Worm (Caenorhabditis elegans) whole organism, early embryonic: ENCODE measurements around the gene ZK896.4.

ENCODE experiments used
- ceh-36 ChIP-seq: sonication (generic microtip); optimal IDR thresholded peaks from 2 replicates; lab custom pipeline; 2016; ENCODE audit warnings: missing genetic modification characterization, inconsistent platforms, missing compliant biosample characterization
- ets-7 ChIP-seq: sonication (generic microtip); optimal IDR thresholded peaks from 2 replicates; lab custom pipeline; 2016; ENCODE audit warnings: missing genotype, missing genetic modification characterization, missing compliant biosample characterization
- flt-1 ChIP-seq: fragments of 200-800 bp; sonication (Bioruptor generic); IDR thresholded peaks from 2 replicates; pipeline ENCODE4 v1.3.6; 2022; ENCODE audit warnings: missing genetic modification characterization, missing compliant biosample characterization
- hmbx-1 ChIP-seq: sonication (generic microtip); optimal IDR thresholded peaks from 2 replicates; lab custom pipeline; 2016; ENCODE audit warnings: mild to moderate bottlenecking, missing genetic modification characterization, missing compliant biosample characterization
- pes-1 ChIP-seq: fragments of 200-800 bp; sonication (Bioruptor generic); IDR thresholded peaks from 2 replicates; pipeline ENCODE4 v1.3.6; 2022; ENCODE audit warnings: missing genetic modification reagents, missing genetic modification characterization, missing compliant biosample characterization
- tbx-37 ChIP-seq: fragments of 200-800 bp; sonication (Bioruptor generic); conservative IDR thresholded peaks from 2 replicates; pipeline ENCODE4 v1.3.6; 2022; ENCODE audit warnings: missing genetic modification reagents, missing genetic modification characterization, missing compliant biosample characterization

DNA sequence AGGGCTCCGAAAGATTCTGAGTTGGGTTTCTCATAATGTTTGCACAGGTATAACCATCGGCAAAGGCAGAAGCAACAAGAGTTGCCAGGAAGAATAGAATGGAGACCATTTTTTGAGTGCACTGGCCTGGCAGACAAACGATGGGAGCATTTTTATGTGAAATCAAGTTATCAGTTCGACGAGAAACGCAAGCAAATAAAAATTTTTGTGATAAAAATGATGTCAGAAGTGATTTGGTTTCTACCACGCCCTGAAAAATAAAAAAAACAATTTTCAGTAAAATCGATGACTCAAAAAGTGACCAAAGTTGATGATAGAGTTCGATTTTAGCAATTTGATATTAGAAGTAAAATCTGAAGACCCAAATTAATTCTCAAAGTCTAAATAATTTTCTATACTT lies 26.8 kb upstream of the ZK896.4 start, which contains the start of gene K08D8.4:
- TF ChIP-seq flt-1 (no peak), ets-7 (tag; lab: Kevin White, UChicago) (no peak), tbx-37 (no peak), hmbx-1 (no peak), ceh-36 (tag; lab: Kevin White, UChicago) (no peak), pes-1 (no peak)
